Worm (Caenorhabditis elegans) whole organism, mixed stage, embryonic: ENCODE measurements around the gene clec-37.

Experiments
- M03D4.4 ChIP-seq: sonication (generic microtip); optimal IDR thresholded peaks from 2 replicates; lab custom pipeline; 2017; ENCODE audit warnings: mild to moderate bottlenecking, missing genetic modification characterization, missing compliant biosample characterization
- bed-3 ChIP-seq: fragments of 200-800 bp; sonication (Bioruptor generic); optimal IDR thresholded peaks from 3 replicates; lab custom pipeline; 2018; ENCODE audit warnings: mild to moderate bottlenecking, missing genetic modification characterization, moderate library complexity, missing compliant biosample characterization
- blmp-1 ChIP-seq: fragments of 150-350 bp; optimal IDR thresholded peaks from 2 replicates; lab custom pipeline; 2014; ENCODE audit warnings: missing biosample characterization, missing genetic modification characterization
- ceh-39 ChIP-seq: fragments of 150-350 bp; optimal IDR thresholded peaks from 2 replicates; lab custom pipeline; 2014; ENCODE audit warnings: missing biosample characterization, missing genetic modification characterization
- ceh-43 ChIP-seq: fragments of 200-800 bp; sonication (Bioruptor generic); optimal IDR thresholded peaks from 2 replicates; lab custom pipeline; 2018; ENCODE audit warnings: mild to moderate bottlenecking, missing genetic modification characterization, moderate library complexity, missing compliant biosample characterization
- ceh-83 ChIP-seq: fragments of 200-800 bp; sonication (Bioruptor generic); optimal IDR thresholded peaks from 2 replicates; lab custom pipeline; 2018; ENCODE audit warnings: mild to moderate bottlenecking, missing genetic modification characterization, missing compliant biosample characterization
- ces-1 ChIP-seq: fragments of 150-350 bp; optimal IDR thresholded peaks from 2 replicates; lab custom pipeline; 2014; ENCODE audit warnings: missing biosample characterization, missing genetic modification reagents, missing genetic modification characterization
- cnd-1 ChIP-seq: fragments of 200-800 bp; sonication (Bioruptor generic); optimal IDR thresholded peaks from 2 replicates; lab custom pipeline; 2018; ENCODE audit warnings: mild to moderate bottlenecking, missing genetic modification characterization, missing compliant biosample characterization
- drap-1 ChIP-seq: fragments of 200-800 bp; sonication (Bioruptor generic); optimal IDR thresholded peaks from 3 replicates; lab custom pipeline; 2018; ENCODE audit warnings: mild to moderate bottlenecking, missing genetic modification characterization, missing compliant biosample characterization
- elt-1 ChIP-seq: sonication (generic microtip); optimal IDR thresholded peaks from 2 replicates; lab custom pipeline; 2017; ENCODE audit warnings: missing genetic modification characterization, mild to moderate bottlenecking, missing compliant biosample characterization, antibody characterized with exemption, moderate library complexity, borderline replicate concordance; ENCODE audit not compliant: insufficient read depth
- elt-3 ChIP-seq: fragments of 150-350 bp; optimal IDR thresholded peaks from 2 replicates; lab custom pipeline; 2014; ENCODE audit warnings: missing biosample characterization, missing genetic modification characterization
- flh-1 ChIP-seq: fragments of 200-800 bp; sonication (Bioruptor generic); optimal IDR thresholded peaks from 2 replicates; lab custom pipeline; 2018; ENCODE audit warnings: mild to moderate bottlenecking, missing genetic modification characterization, moderate library complexity, missing compliant biosample characterization
- hlh-1 ChIP-seq: fragments of 150-350 bp; optimal IDR thresholded peaks from 2 replicates; lab custom pipeline; 2014; ENCODE audit warnings: missing biosample characterization, missing genetic modification reagents, missing genetic modification characterization
- lin-13 ChIP-seq: fragments of 150-350 bp; optimal IDR thresholded peaks from 2 replicates; lab custom pipeline; 2014; ENCODE audit warnings: missing biosample characterization, missing genetic modification characterization
- lin-32 ChIP-seq: fragments of 200-800 bp; sonication (Bioruptor generic); optimal IDR thresholded peaks from 2 replicates; lab custom pipeline; 2018; ENCODE audit warnings: mild to moderate bottlenecking, missing genetic modification characterization, missing compliant biosample characterization
- lsy-2 ChIP-seq: fragments of 150-350 bp; optimal IDR thresholded peaks from 2 replicates; lab custom pipeline; 2014; ENCODE audit warnings: missing biosample characterization, missing genetic modification characterization
- mab-5 ChIP-seq: fragments of 150-350 bp; optimal IDR thresholded peaks from 2 replicates; lab custom pipeline; 2014; ENCODE audit warnings: missing biosample characterization, missing genetic modification characterization
- mep-1 ChIP-seq: fragments of 150-350 bp; optimal IDR thresholded peaks from 2 replicates; lab custom pipeline; 2017; ENCODE audit warnings: missing biosample characterization, missing genetic modification reagents, missing genetic modification characterization, inconsistent platforms
- mls-2 ChIP-seq: sonication (generic microtip); optimal IDR thresholded peaks from 2 replicates; lab custom pipeline; 2016; ENCODE audit warnings: mild to moderate bottlenecking, missing genetic modification characterization, moderate library complexity, missing compliant biosample characterization
- nhr-12 ChIP-seq: fragments of 150-350 bp; optimal IDR thresholded peaks from 2 replicates; lab custom pipeline; 2014; ENCODE audit warnings: missing biosample characterization, missing genetic modification characterization
- nhr-2 ChIP-seq: fragments of 150-350 bp; optimal IDR thresholded peaks from 2 replicates; lab custom pipeline; 2014; ENCODE audit warnings: missing biosample characterization, missing genetic modification characterization
- nhr-237 ChIP-seq: fragments of 150-350 bp; optimal IDR thresholded peaks from 2 replicates; lab custom pipeline; 2014; ENCODE audit warnings: missing biosample characterization, missing genetic modification characterization
- nhr-28 ChIP-seq: fragments of 150-350 bp; optimal IDR thresholded peaks from 2 replicates; lab custom pipeline; 2014; ENCODE audit warnings: missing biosample characterization, missing genetic modification characterization
- nhr-76 ChIP-seq: sonication (generic microtip); optimal IDR thresholded peaks from 2 replicates; lab custom pipeline; 2017; ENCODE audit warnings: missing biosample characterization, missing genetic modification characterization
- pha-4 ChIP-seq: fragments of 150-350 bp; optimal IDR thresholded peaks from 2 replicates; lab custom pipeline; 2018; ENCODE audit warnings: missing biosample characterization, missing genetic modification reagents, missing genetic modification characterization
- sem-2 ChIP-seq: fragments of 200-800 bp; sonication (Bioruptor generic); optimal IDR thresholded peaks from 2 replicates; lab custom pipeline; 2018; ENCODE audit warnings: mild to moderate bottlenecking, missing genetic modification characterization, missing compliant biosample characterization
- snpc-4 ChIP-seq: fragments of 150-350 bp; optimal IDR thresholded peaks from 2 replicates; lab custom pipeline; 2014; ENCODE audit warnings: missing biosample characterization, missing genetic modification characterization
- sptf-1 ChIP-seq: sonication (generic microtip); optimal IDR thresholded peaks from 2 replicates; lab custom pipeline; 2017; ENCODE audit warnings: mild to moderate bottlenecking, missing genetic modification characterization, moderate library complexity, missing compliant biosample characterization
- tbx-8 ChIP-seq: fragments of 200-800 bp; sonication (Bioruptor generic); optimal IDR thresholded peaks from 2 replicates; lab custom pipeline; 2018; ENCODE audit warnings: mild to moderate bottlenecking, missing genetic modification characterization, moderate library complexity, missing compliant biosample characterization
- unc-120 ChIP-seq: sonication (generic microtip); optimal IDR thresholded peaks from 2 replicates; lab custom pipeline; 2017; ENCODE audit warnings: missing genetic modification characterization, missing compliant biosample characterization; ENCODE audit not compliant: poor library complexity, severe bottlenecking
- unc-39 ChIP-seq: fragments of 150-350 bp; optimal IDR thresholded peaks from 2 replicates; lab custom pipeline; 2014; ENCODE audit warnings: missing biosample characterization, missing genetic modification characterization
- unc-62 ChIP-seq: fragments of 150-350 bp; optimal IDR thresholded peaks from 2 replicates; lab custom pipeline; 2014; ENCODE audit warnings: missing biosample characterization, missing genetic modification reagents, missing genetic modification characterization
- zip-8 ChIP-seq: fragments of 150-350 bp; optimal IDR thresholded peaks from 2 replicates; lab custom pipeline; 2014; ENCODE audit warnings: missing biosample characterization, missing genetic modification characterization
- ztf-11 ChIP-seq: fragments of 150-350 bp; optimal IDR thresholded peaks from 2 replicates; lab custom pipeline; 2014; ENCODE audit warnings: missing biosample characterization, missing genetic modification characterization

clec-37 gene

DNA sequence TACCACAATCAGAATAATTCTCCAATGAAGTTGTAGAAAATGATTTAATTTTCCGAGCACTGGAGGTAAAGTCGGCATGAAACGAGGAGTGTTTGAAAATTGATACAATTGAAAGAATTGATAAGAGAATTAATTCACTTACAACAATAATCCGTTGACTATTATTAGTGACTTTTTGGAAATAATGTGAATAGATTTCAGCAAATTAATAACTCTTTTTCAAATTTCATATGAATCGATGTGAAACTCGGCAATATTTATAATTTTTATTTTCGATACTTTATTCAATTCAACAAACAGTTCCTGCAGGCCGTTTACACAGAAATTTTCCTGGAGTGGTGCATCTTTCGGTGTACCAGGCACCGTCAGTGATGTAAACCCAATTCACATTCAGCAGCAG lies at the start of gene clec-37:
TSS of gene clec-37 (minus strand) at position 101 of the 400 bp plus-strand sequence.
- TF ChIP-seq mab-5 (no peak), tbx-8 (GFP tag; lab: Kevin White, UChicago) (no peak), mep-1 (tag; lab: Kevin White, UChicago) (no peak), nhr-12 (no peak), pha-4 (tag; lab: Kevin White, UChicago) (no peak), unc-39 (tag; lab: Kevin White, UChicago) (no peak), unc-62 (GFP tag; lab: Kevin White, UChicago) (no peak), snpc-4 (tag; lab: Kevin White, UChicago) (no peak), nhr-237 (tag; lab: Kevin White, UChicago) (no peak), lsy-2 (tag; lab: Kevin White, UChicago) (no peak), lin-32 (GFP tag; lab: Kevin White, UChicago) (no peak), nhr-28 (no peak), mls-2 (tag; lab: Kevin White, UChicago) (no peak), ceh-39 (tag; lab: Kevin White, UChicago) (no peak), ceh-83 (GFP tag; lab: Kevin White, UChicago) (no peak)

DNA sequence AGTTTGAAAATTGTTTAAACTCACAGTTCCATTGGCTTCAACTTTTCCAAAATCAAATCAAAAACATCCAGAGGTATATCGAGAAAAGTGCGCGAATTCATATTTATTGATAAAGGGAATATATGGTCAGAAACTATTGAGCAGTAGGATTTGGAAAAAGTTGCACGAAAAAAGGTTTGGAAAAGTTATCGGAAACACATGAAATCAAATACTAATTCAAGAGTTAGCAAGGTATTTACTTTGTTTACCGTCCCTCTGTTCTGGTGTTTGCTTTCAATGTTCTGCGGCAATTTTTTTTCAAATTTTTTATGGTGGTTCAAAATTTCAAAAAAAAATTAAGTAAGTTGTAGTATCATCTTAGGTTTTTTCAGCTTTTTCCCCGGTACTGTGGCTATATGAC lies 47.5 kb upstream of the clec-37 start, which contains the start of gene fbxa-45:
TSS of gene fbxa-45 (minus strand) at position 101 of the 400 bp plus-strand sequence.
- no peak for TF ChIP-seq hlh-1 (tag; lab: Kevin White, UChicago)

DNA sequence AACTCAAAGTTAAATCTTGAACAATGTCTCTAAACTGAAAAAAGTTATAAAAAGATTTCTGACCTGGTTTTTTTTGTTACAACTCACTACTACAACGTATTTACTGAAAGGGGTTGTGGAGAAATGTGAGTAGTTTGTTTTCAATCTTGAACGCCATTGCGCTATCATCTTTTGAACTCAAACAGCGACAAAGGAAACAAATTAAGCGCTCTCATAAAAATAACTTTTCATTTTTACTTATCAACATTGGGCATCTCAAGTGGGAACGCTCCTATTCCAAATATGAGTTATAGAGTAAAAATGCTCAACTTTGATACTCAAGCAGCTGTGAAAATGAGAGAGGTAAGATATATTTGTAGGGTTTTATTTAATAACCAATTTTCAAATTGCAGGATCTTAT lies 41.5 kb upstream of the clec-37 start, which contains the start of gene F09C6.15:
TSS of gene F09C6.15 (plus strand) at position 301 of the 400 bp plus-strand sequence.
- no peak for TF ChIP-seq unc-120 (tag; lab: Kevin White, UChicago)
- no peak for TF ChIP-seq bed-3 (GFP tag; lab: Kevin White, UChicago)
- TF ChIP-seq lin-32 (GFP tag; lab: Kevin White, UChicago) = no peak
- no peak for TF ChIP-seq ceh-83 (GFP tag; lab: Kevin White, UChicago)
- TF ChIP-seq ceh-39 (tag; lab: Kevin White, UChicago) = no peak
- no peak for TF ChIP-seq zip-8 (tag; lab: Kevin White, UChicago)
- no peak for TF ChIP-seq pha-4 (tag; lab: Kevin White, UChicago)
- no peak for TF ChIP-seq nhr-12
- TF ChIP-seq ces-1 (GFP tag; lab: Kevin White, UChicago) = no peak
- TF ChIP-seq mab-5 = no peak
- no peak for TF ChIP-seq drap-1 (GFP tag; lab: Kevin White, UChicago)

DNA sequence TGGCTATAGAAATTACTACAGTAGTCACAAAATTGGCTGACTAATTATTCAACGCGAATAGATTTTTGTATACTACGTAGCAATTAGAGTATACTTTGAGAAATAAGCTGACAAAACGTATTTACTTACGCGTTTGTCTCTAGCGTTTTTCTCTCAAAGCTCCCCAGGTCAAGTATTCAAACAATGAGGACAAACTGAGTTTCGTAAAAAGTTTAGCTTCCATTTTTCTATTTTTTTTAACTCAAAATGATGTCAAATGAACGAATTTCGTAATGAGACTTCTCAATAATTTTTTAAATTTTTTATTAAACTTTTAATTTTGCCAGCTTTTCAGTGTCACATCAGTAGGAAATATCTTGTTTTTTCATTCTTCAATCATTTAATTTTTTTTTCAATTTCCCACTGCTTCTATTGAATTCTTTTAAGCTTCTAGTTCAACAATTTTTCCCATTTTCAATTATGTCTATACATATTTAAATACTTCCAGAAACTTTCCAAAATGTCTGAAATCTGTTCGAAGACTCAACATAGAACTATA lies 37.0 kb upstream of the clec-37 start, which contains the start of the genes ifas-2 and fbxa-44:
TSS of gene ifas-2 (minus strand) at position 101 of the 538 bp plus-strand sequence.
TSS of gene fbxa-44 (plus strand) at position 488 of the 538 bp plus-strand sequence.
- TF ChIP-seq lin-13 = no peak
- no peak for TF ChIP-seq flh-1 (GFP tag; lab: Kevin White, UChicago)
- no peak for TF ChIP-seq nhr-12
- TF ChIP-seq ces-1 (GFP tag; lab: Kevin White, UChicago) = no peak
- TF ChIP-seq unc-39 (tag; lab: Kevin White, UChicago) = no peak
- no peak for TF ChIP-seq bed-3 (GFP tag; lab: Kevin White, UChicago)
- TF ChIP-seq mls-2 (tag; lab: Kevin White, UChicago) = no peak
- TF ChIP-seq pha-4 (tag; lab: Kevin White, UChicago) = no peak
- TF ChIP-seq nhr-76 (tag; lab: Kevin White, UChicago) = no peak
- no peak for TF ChIP-seq tbx-8 (GFP tag; lab: Kevin White, UChicago)
- no peak for TF ChIP-seq ceh-43 (GFP tag; lab: Kevin White, UChicago)
- no peak for TF ChIP-seq snpc-4 (tag; lab: Kevin White, UChicago)
- no peak for TF ChIP-seq ztf-11 (tag; lab: Kevin White, UChicago)
- TF ChIP-seq mab-5 = no peak
- no peak for TF ChIP-seq elt-3 (tag; lab: Kevin White, UChicago)
- no peak for TF ChIP-seq elt-1 (tag; lab: Kevin White, UChicago)
- TF ChIP-seq sptf-1 (tag; lab: Kevin White, UChicago) = no peak
- TF ChIP-seq mep-1 (tag; lab: Kevin White, UChicago) = no peak

DNA sequence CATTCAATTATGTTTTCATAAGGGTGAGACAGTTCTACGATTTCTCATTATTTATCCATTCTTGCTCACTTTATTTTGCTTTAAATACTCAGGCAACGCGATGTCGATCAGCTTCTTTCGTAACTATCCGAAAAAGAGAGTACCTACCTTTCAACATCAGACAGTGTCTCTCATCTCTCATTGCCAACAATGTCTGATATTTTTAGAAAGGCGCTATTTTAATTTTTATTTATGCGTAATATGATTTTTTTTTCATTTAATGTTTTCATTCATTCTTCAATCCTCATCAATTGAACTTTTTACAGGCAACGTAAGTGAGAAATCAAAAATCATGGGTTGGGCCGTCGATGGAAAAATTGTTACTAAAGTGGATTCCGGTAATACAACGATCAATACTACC lies 32.8 kb upstream of the clec-37 start, which contains the start of gene F09C6.13:
TSS of gene F09C6.13 (plus strand) at position 301 of the 400 bp plus-strand sequence.
- TF ChIP-seq ceh-83 (GFP tag; lab: Kevin White, UChicago) = no peak
- TF ChIP-seq drap-1 (GFP tag; lab: Kevin White, UChicago) = no peak
- TF ChIP-seq nhr-237 (tag; lab: Kevin White, UChicago) = no peak
- no peak for TF ChIP-seq unc-39 (tag; lab: Kevin White, UChicago)
- TF ChIP-seq nhr-12 = no peak
- TF ChIP-seq lin-32 (GFP tag; lab: Kevin White, UChicago) = no peak
- TF ChIP-seq sem-2 (GFP tag; lab: Kevin White, UChicago) = no peak
- TF ChIP-seq nhr-2 (tag; lab: Kevin White, UChicago) = no peak
- TF ChIP-seq bed-3 (GFP tag; lab: Kevin White, UChicago) = no peak
- no peak for TF ChIP-seq blmp-1 (tag; lab: Kevin White, UChicago)
- no peak for TF ChIP-seq ceh-39 (tag; lab: Kevin White, UChicago)
- TF ChIP-seq elt-1 (tag; lab: Kevin White, UChicago) = no peak
- TF ChIP-seq M03D4.4 (tag; lab: Kevin White, UChicago) = no peak
- no peak for TF ChIP-seq cnd-1 (tag; lab: Kevin White, UChicago)
- no peak for TF ChIP-seq lin-13
- no peak for TF ChIP-seq snpc-4 (tag; lab: Kevin White, UChicago)
